Worm (Caenorhabditis elegans) whole organism, L4 larva: Measurements from ENCODE around the gene F58B4.3.

ENCODE experiments used
- D1046.2 ChIP-seq: fragments of 200-800 bp; sonication (Bioruptor generic); IDR thresholded peaks from 2 replicates; pipeline ENCODE4 v1.3.6; 2022; ENCODE audit warnings: missing genetic modification characterization, missing compliant biosample characterization
- F26F4.8 ChIP-seq: fragments of 200-800 bp; sonication (Bioruptor generic); conservative IDR thresholded peaks from 2 replicates; pipeline ENCODE4 v1.3.6; 2022; ENCODE audit warnings: missing genetic modification characterization, missing compliant biosample characterization
- F49E8.2 ChIP-seq: sonication (generic microtip); optimal IDR thresholded peaks from 2 replicates; lab custom pipeline; 2016; ENCODE audit warnings: missing compliant biosample characterization, mild to moderate bottlenecking, missing genetic modification characterization, borderline replicate concordance
- T20F7.1 ChIP-seq: fragments of 200-800 bp; sonication (Bioruptor generic); optimal IDR thresholded peaks from 2 replicates; lab custom pipeline; 2018; ENCODE audit warnings: mild to moderate bottlenecking, missing genetic modification characterization, missing compliant biosample characterization
- T26A8.4 ChIP-seq: fragments of 200-800 bp; sonication (Bioruptor generic); IDR thresholded peaks from 2 replicates; pipeline ENCODE4 v1.3.6; 2022; ENCODE audit warnings: missing genetic modification characterization, missing compliant biosample characterization
- Y105C5A.15 ChIP-seq: fragments of 200-800 bp; sonication (Bioruptor generic); IDR thresholded peaks from 2 replicates; pipeline ENCODE4 v1.3.6; 2022; ENCODE audit warnings: missing genetic modification characterization, missing compliant biosample characterization
- Y75B8A.6 ChIP-seq: fragments of 200-800 bp; sonication (Bioruptor generic); IDR thresholded peaks from 2 replicates; pipeline ENCODE4 v1.3.6; 2022; ENCODE audit warnings: missing genetic modification reagents, missing genetic modification characterization, missing compliant biosample characterization
- ZK337.2 ChIP-seq: fragments of 200-800 bp; sonication (Bioruptor generic); IDR thresholded peaks from 2 replicates; pipeline ENCODE4 v1.3.6; 2022; ENCODE audit warnings: missing genetic modification reagents, missing genetic modification characterization, missing compliant biosample characterization
- aha-1 ChIP-seq: fragments of 150-350 bp; peaks from one replicate; lab custom pipeline; 2014; ENCODE audit warnings: missing biosample characterization, missing genetic modification characterization
- arid-1 ChIP-seq: fragments of 200-800 bp; sonication (Bioruptor generic); conservative IDR thresholded peaks from 2 replicates; pipeline ENCODE4 v1.3.6; 2022; ENCODE audit warnings: missing genetic modification reagents, missing genetic modification characterization, missing compliant biosample characterization
- ceh-44 ChIP-seq: fragments of 200-800 bp; sonication (Bioruptor generic); IDR thresholded peaks from 2 replicates; pipeline ENCODE4 v1.3.6; 2022; ENCODE audit warnings: missing genetic modification reagents, missing genetic modification characterization, missing compliant biosample characterization
- ctbp-1 ChIP-seq: fragments of 200-800 bp; sonication (Bioruptor generic); IDR thresholded peaks from 2 replicates; pipeline ENCODE4 v1.3.6; 2022; ENCODE audit warnings: missing genetic modification reagents, missing genetic modification characterization, missing compliant biosample characterization
- daf-12 ChIP-seq: fragments of 150-350 bp; optimal IDR thresholded peaks from 2 replicates; lab custom pipeline; 2014; ENCODE audit warnings: missing biosample characterization, missing genetic modification reagents, missing genetic modification characterization
- dmd-6 ChIP-seq: fragments of 200-800 bp; sonication (Bioruptor generic); IDR thresholded peaks from 2 replicates; pipeline ENCODE4 v1.3.6; 2022; ENCODE audit warnings: missing genetic modification reagents, missing genetic modification characterization, missing compliant biosample characterization
- dmd-8 ChIP-seq: fragments of 200-800 bp; sonication (Bioruptor generic); IDR thresholded peaks from 2 replicates; pipeline ENCODE4 v1.3.6; 2022; ENCODE audit warnings: missing genetic modification characterization, missing compliant biosample characterization
- dve-1 ChIP-seq: sonication (generic microtip); optimal IDR thresholded peaks from 2 replicates; lab custom pipeline; 2017; ENCODE audit warnings: antibody characterized with exemption, mild to moderate bottlenecking, missing genetic modification characterization, missing compliant biosample characterization; ENCODE audit not compliant: insufficient read depth
- egl-43 ChIP-seq: fragments of 200-800 bp; sonication (Bioruptor generic); IDR thresholded peaks from 2 replicates; pipeline ENCODE4 v1.3.6; 2022; ENCODE audit warnings: missing genetic modification reagents, missing genetic modification characterization, missing compliant biosample characterization
- hlh-11 ChIP-seq: fragments of 200-800 bp; sonication (Bioruptor generic); optimal IDR thresholded peaks from 2 replicates; lab custom pipeline; 2018; ENCODE audit warnings: mild to moderate bottlenecking, missing genetic modification characterization, missing compliant biosample characterization
- hlh-30 ChIP-seq: sonication (generic microtip); optimal IDR thresholded peaks from 2 replicates; lab custom pipeline; 2017; ENCODE audit warnings: antibody characterized with exemption, mild to moderate bottlenecking, missing genetic modification characterization, missing compliant biosample characterization; ENCODE audit not compliant: insufficient read depth
- lin-15B ChIP-seq: fragments of 150-350 bp; sonication (generic microtip); optimal IDR thresholded peaks from 3 replicates; lab custom pipeline; 2014; ENCODE audit warnings: missing biosample characterization, missing genetic modification characterization
- lin-29 ChIP-seq: fragments of 200-800 bp; sonication (Bioruptor generic); IDR thresholded peaks from 2 replicates; pipeline ENCODE4 v1.3.6; 2022; ENCODE audit warnings: missing genetic modification reagents, missing genetic modification characterization, missing compliant biosample characterization
- lin-39 ChIP-seq: fragments of 150-350 bp; optimal IDR thresholded peaks from 2 replicates; lab custom pipeline; 2014; ENCODE audit warnings: missing biosample characterization, missing genetic modification reagents, missing genetic modification characterization
- lir-3 ChIP-seq: sonication (generic microtip); optimal IDR thresholded peaks from 2 replicates; lab custom pipeline; 2016; ENCODE audit warnings: mild to moderate bottlenecking, missing genetic modification characterization, missing compliant biosample characterization
- lsy-2 ChIP-seq, 2 experiments: fragments of 150-350 bp in 1 of 2; sonication (generic microtip) in 1 of 2; optimal IDR thresholded peaks; 2 replicates each; lab custom pipeline; 2014 to 2017; ENCODE audit warnings: missing biosample characterization in 2 of 2, missing genetic modification characterization in 2 of 2
- mdt-29 ChIP-seq: fragments of 200-800 bp; sonication (Bioruptor generic); IDR thresholded peaks from 2 replicates; pipeline ENCODE4 v1.3.6; 2022; ENCODE audit warnings: missing genetic modification reagents, missing genetic modification characterization, missing compliant biosample characterization
- mes-2 ChIP-seq: sonication (generic microtip); optimal IDR thresholded peaks from 2 replicates; lab custom pipeline; 2016; ENCODE audit warnings: missing genotype, mild to moderate bottlenecking, missing genetic modification characterization, missing compliant biosample characterization; ENCODE audit not compliant: poor library complexity, severe bottlenecking
- mxl-2 ChIP-seq: fragments of 200-800 bp; sonication (Bioruptor generic); conservative IDR thresholded peaks from 2 replicates; pipeline ENCODE4 v1.3.6; 2022; ENCODE audit warnings: missing genetic modification reagents, missing genetic modification characterization, missing compliant biosample characterization
- mxl-3 ChIP-seq: fragments of 200-800 bp; sonication (Bioruptor generic); optimal IDR thresholded peaks from 2 replicates; lab custom pipeline; 2018; ENCODE audit warnings: mild to moderate bottlenecking, missing genetic modification characterization, missing compliant biosample characterization
- nhr-102 ChIP-seq: sonication (generic microtip); optimal IDR thresholded peaks from 2 replicates; lab custom pipeline; 2016; ENCODE audit warnings: mild to moderate bottlenecking, missing genetic modification characterization, moderate library complexity, missing compliant biosample characterization
- nhr-11 ChIP-seq: fragments of 150-350 bp; optimal IDR thresholded peaks from 2 replicates; lab custom pipeline; 2014; ENCODE audit warnings: missing biosample characterization, missing genetic modification characterization
- nhr-237 ChIP-seq: sonication (generic microtip); optimal IDR thresholded peaks from 2 replicates; lab custom pipeline; 2017; ENCODE audit warnings: missing biosample characterization, missing genetic modification characterization
- nhr-42 ChIP-seq: fragments of 200-800 bp; sonication (Bioruptor generic); IDR thresholded peaks from 2 replicates; pipeline ENCODE4 v1.3.6; 2022; ENCODE audit warnings: missing genetic modification characterization, missing compliant biosample characterization
- nhr-6 ChIP-seq: fragments of 150-350 bp; optimal IDR thresholded peaks from 2 replicates; lab custom pipeline; 2014; ENCODE audit warnings: missing biosample characterization, missing genetic modification characterization
- nhr-76 ChIP-seq: fragments of 150-350 bp; optimal IDR thresholded peaks from 2 replicates; lab custom pipeline; 2014; ENCODE audit warnings: missing biosample characterization, missing genetic modification characterization
- php-3 ChIP-seq: fragments of 200-800 bp; sonication (Bioruptor generic); IDR thresholded peaks from 2 replicates; pipeline ENCODE4 v1.3.6; 2022; ENCODE audit warnings: missing genetic modification reagents, missing genetic modification characterization, missing compliant biosample characterization
- saeg-2 ChIP-seq: fragments of 200-800 bp; sonication (Bioruptor generic); IDR thresholded peaks from 2 replicates; pipeline ENCODE4 v1.3.6; 2022; ENCODE audit warnings: missing genetic modification reagents, missing genetic modification characterization, missing compliant biosample characterization
- sdz-12 ChIP-seq: fragments of 200-800 bp; sonication (Bioruptor generic); optimal IDR thresholded peaks from 2 replicates; lab custom pipeline; 2018; ENCODE audit warnings: mild to moderate bottlenecking, missing genetic modification characterization, missing compliant biosample characterization
- set-16 ChIP-seq: fragments of 200-800 bp; sonication (Bioruptor generic); IDR thresholded peaks from 2 replicates; pipeline ENCODE4 v1.3.6; 2022; ENCODE audit warnings: missing genetic modification reagents, missing genetic modification characterization, missing compliant biosample characterization
- snpc-4 ChIP-seq: fragments of 150-350 bp; optimal IDR thresholded peaks from 2 replicates; lab custom pipeline; 2014; ENCODE audit warnings: missing biosample characterization, missing genetic modification characterization
- vab-7 ChIP-seq: fragments of 200-800 bp; sonication (Bioruptor generic); IDR thresholded peaks from 2 replicates; pipeline ENCODE4 v1.3.6; 2022; ENCODE audit warnings: missing genetic modification reagents, missing genetic modification characterization, missing compliant biosample characterization
- zfp-3 ChIP-seq: fragments of 200-800 bp; sonication (Bioruptor generic); conservative IDR thresholded peaks from 2 replicates; pipeline ENCODE4 v1.3.6; 2022; ENCODE audit warnings: missing genetic modification reagents, missing genetic modification characterization, missing compliant biosample characterization
- ztf-11 ChIP-seq: fragments of 150-350 bp; optimal IDR thresholded peaks from 2 replicates; lab custom pipeline; 2014; ENCODE audit warnings: missing biosample characterization, missing genetic modification characterization
- ztf-7 ChIP-seq: fragments of 150-350 bp; optimal IDR thresholded peaks from 2 replicates; lab custom pipeline; 2014; ENCODE audit warnings: missing biosample characterization, missing genetic modification characterization

Gene F58B4.3

ce11 chrV:10947210-10947609 is 17.6 kb downstream of the F58B4.3 start:
- TF ChIP-seq mes-2 (tag; lab: Kevin White, UChicago) (no peak), dmd-8 (no peak), F26F4.8 (no peak), nhr-102 (tag; lab: Kevin White, UChicago) (no peak), mxl-2 (GFP tag; lab: Robert Waterston, UW) (no peak), ztf-11 (tag; lab: Kevin White, UChicago) (no peak)
- TF ChIP-seq, all 104 proteins: peak for 0

ce11 chrV:10947930-10948329 is 18.3 kb downstream of the F58B4.3 start, which contains the start of gene F17C11.2:
TSS of gene F17C11.2 (plus strand) at chrV:10948230.
- no peak for TF ChIP-seq snpc-4 (tag; lab: Kevin White, UChicago)
- TF ChIP-seq aha-1, result peak; percentile 38
- no peak for TF ChIP-seq Y75B8A.6 (GFP tag; lab: Robert Waterston, UW)
- TF ChIP-seq daf-12, result no peak
- no peak for TF ChIP-seq mes-2 (tag; lab: Kevin White, UChicago)

ce11 chrV:10949511-10949910 is 19.9 kb downstream of the F58B4.3 start, which contains the start of gene col-153:
TSS of gene col-153 (plus strand) at chrV:10949811.
- TF ChIP-seq lin-29 (GFP tag; lab: Robert Waterston, UW) (no peak), F49E8.2 (no peak), sdz-12 (no peak), saeg-2 (GFP tag; lab: Robert Waterston, UW) (no peak), lir-3 (no peak), egl-43 (GFP tag; lab: Robert Waterston, UW) (no peak), Y75B8A.6 (GFP tag; lab: Robert Waterston, UW) (no peak), nhr-11 (tag; lab: Kevin White, UChicago) (no peak), vab-7 (no peak), nhr-237 (no peak), lin-15B (tag; lab: Kevin White, UChicago) (no peak), mes-2 (tag; lab: Kevin White, UChicago) (no peak), arid-1 (no peak), mdt-29 (GFP tag; lab: Robert Waterston, UW) (no peak), ztf-7 (tag; lab: Kevin White, UChicago) (no peak), nhr-42 (no peak), lin-39 (no peak), hlh-30 (tag; lab: Kevin White, UChicago) (no peak), ZK337.2 (GFP tag; lab: Robert Waterston, UW) (no peak), Y105C5A.15 (GFP tag; lab: Robert Waterston, UW) (no peak)

ce11 chrV:10951655-10952278 is 22.2 kb downstream of the F58B4.3 start, which contains the start of gene F17C11.4:
TSS of gene F17C11.4 (plus strand) at chrV:10951860.
- peak; percentile 33 for TF ChIP-seq nhr-6 (tag; lab: Kevin White, UChicago)
- TF ChIP-seq T26A8.4 (GFP tag; lab: Robert Waterston, UW), result no peak
- TF ChIP-seq nhr-76 (tag; lab: Kevin White, UChicago), result peak; percentile 62
- TF ChIP-seq lsy-2 (tag; optimal IDR thresholded peaks at IDR 0.05; lab: Kevin White, UChicago), result peak; percentile 60 to 77
- TF ChIP-seq F49E8.2, result no peak
- 0 out of 2 replicates have a peak, but pooled peaks have one; percentile 16 for TF ChIP-seq set-16 (GFP tag; lab: Robert Waterston, UW)
- TF ChIP-seq nhr-102 (tag; lab: Kevin White, UChicago), result peak; percentile 6
- peak; percentile 62; the same call in 1 of the 2 replicates for TF ChIP-seq php-3 (GFP tag; lab: Robert Waterston, UW)
- TF ChIP-seq mxl-2 (GFP tag; lab: Robert Waterston, UW), result peak; percentile 60; the same call in 1 of the 2 replicates
- TF ChIP-seq D1046.2 (GFP tag; lab: Robert Waterston, UW), result 0 out of 2 replicates have a peak, but pooled peaks have one; percentile 12
- TF ChIP-seq nhr-237, result no peak
- peak; percentile 47; the same call in 1 of the 2 replicates for TF ChIP-seq Y75B8A.6 (GFP tag; lab: Robert Waterston, UW)
- TF ChIP-seq lin-15B (tag; lab: Kevin White, UChicago), result no peak
- TF ChIP-seq ceh-44 (GFP tag; lab: Robert Waterston, UW), result no peak
- peak; percentile 39; the same call in 1 of the 2 replicates for TF ChIP-seq saeg-2 (GFP tag; lab: Robert Waterston, UW)
- peak; percentile 59 for TF ChIP-seq mxl-3 (GFP tag; lab: Kevin White, UChicago)
- peak; percentile 74 for TF ChIP-seq dve-1 (tag; lab: Kevin White, UChicago)
- TF ChIP-seq zfp-3 (GFP tag; lab: Robert Waterston, UW), result peak; percentile 57; the same call in 1 of the 2 replicates
- TF ChIP-seq hlh-11 (tag; lab: Kevin White, UChicago), result peak; percentile 93
- peak; percentile 64 for TF ChIP-seq T20F7.1
- no peak for TF ChIP-seq nhr-42
- TF ChIP-seq ctbp-1 (GFP tag; lab: Robert Waterston, UW), result peak; percentile 41
- TF ChIP-seq dmd-6, result peak; percentile 89
